Worm (Caenorhabditis elegans) whole organism, young adult: ENCODE results near the gene malt-1.
A peak's percentile ranks its signal among the peaks of the same experiment; 100 is the strongest.

Source experiments
- B0261.1 ChIP-seq: sonication (generic microtip); optimal IDR thresholded peaks from 2 replicates; lab custom pipeline; 2016; ENCODE audit warnings: mild to moderate bottlenecking, missing genetic modification characterization, moderate library complexity, missing compliant biosample characterization
- F23B12.7 ChIP-seq: sonication (generic microtip); optimal IDR thresholded peaks from 2 replicates; lab custom pipeline; 2017; ENCODE audit warnings: missing genetic modification characterization, mild to moderate bottlenecking, missing compliant biosample characterization, antibody characterized with exemption, moderate library complexity; ENCODE audit not compliant: insufficient read depth
- F49E8.2 ChIP-seq: sonication (generic microtip); optimal IDR thresholded peaks from 3 replicates; lab custom pipeline; 2017; ENCODE audit warnings: missing genetic modification characterization, mild to moderate bottlenecking, missing compliant biosample characterization, antibody characterized with exemption, moderate library complexity; ENCODE audit not compliant: insufficient read depth
- K12H6.12 ChIP-seq: fragments of 200-800 bp; sonication (Bioruptor generic); optimal IDR thresholded peaks from 2 replicates; lab custom pipeline; 2018; ENCODE audit warnings: mild to moderate bottlenecking, missing genetic modification characterization, missing compliant biosample characterization
- Y53G8AR.9 ChIP-seq: fragments of 200-800 bp; sonication (Bioruptor generic); conservative IDR thresholded peaks from 2 replicates; pipeline ENCODE4 v1.3.6; 2022; ENCODE audit warnings: missing genetic modification reagents, missing genetic modification characterization, missing compliant biosample characterization
- ama-1 ChIP-seq, 3 experiments: fragments of 150-350 bp in 1 of 3; sonication (generic microtip) in 2 of 3; optimal IDR thresholded peaks; 2 replicates each; lab custom pipeline; 2014 to 2018; ENCODE audit warnings: missing biosample characterization in 2 of 3, missing genetic modification characterization in 2 of 3, missing genetic modification reagents in 2 of 3
- aptf-3 ChIP-seq: fragments of 200-800 bp; sonication (Bioruptor generic); IDR thresholded peaks from 2 replicates; pipeline ENCODE4 v1.3.6; 2022; ENCODE audit warnings: missing genetic modification characterization, missing compliant biosample characterization
- atf-7 ChIP-seq: sonication (generic microtip); optimal IDR thresholded peaks from 2 replicates; lab custom pipeline; 2017; ENCODE audit warnings: mild to moderate bottlenecking, missing genetic modification characterization, missing compliant biosample characterization
- attf-3 ChIP-seq: fragments of 200-800 bp; sonication (Bioruptor generic); conservative IDR thresholded peaks from 2 replicates; pipeline ENCODE4 v1.3.6; 2022; ENCODE audit warnings: missing genetic modification reagents, missing genetic modification characterization, missing compliant biosample characterization
- bed-1 ChIP-seq: fragments of 200-800 bp; sonication (Bioruptor generic); IDR thresholded peaks from 2 replicates; pipeline ENCODE4 v1.3.6; 2022; ENCODE audit warnings: missing genetic modification reagents, missing genetic modification characterization, missing compliant biosample characterization
- ceh-27 ChIP-seq: fragments of 200-800 bp; sonication (Bioruptor generic); optimal IDR thresholded peaks from 2 replicates; lab custom pipeline; 2018; ENCODE audit warnings: mild to moderate bottlenecking, missing genetic modification characterization, moderate library complexity, missing compliant biosample characterization
- ceh-40 ChIP-seq: fragments of 200-800 bp; sonication (Bioruptor generic); IDR thresholded peaks from 2 replicates; pipeline ENCODE4 v1.3.6; 2022; ENCODE audit warnings: missing genetic modification characterization, missing compliant biosample characterization
- ceh-79 ChIP-seq: sonication (generic microtip); optimal IDR thresholded peaks from 2 replicates; lab custom pipeline; 2017; ENCODE audit warnings: mild to moderate bottlenecking, missing genetic modification characterization, missing compliant biosample characterization
- ceh-91 ChIP-seq: fragments of 200-800 bp; sonication (Bioruptor generic); IDR thresholded peaks from 2 replicates; pipeline ENCODE4 v1.3.6; 2022; ENCODE audit warnings: missing genetic modification reagents, missing genetic modification characterization, missing compliant biosample characterization
- chd-7 ChIP-seq: sonication (generic microtip); optimal IDR thresholded peaks from 2 replicates; lab custom pipeline; 2016; ENCODE audit warnings: mild to moderate bottlenecking, missing genetic modification characterization, moderate library complexity, missing compliant biosample characterization
- dpl-1 ChIP-seq: fragments of 150-350 bp; optimal IDR thresholded peaks from 2 replicates; lab custom pipeline; 2014; ENCODE audit warnings: missing biosample characterization, missing genetic modification reagents, missing genetic modification characterization
- efl-1 ChIP-seq: fragments of 150-350 bp; optimal IDR thresholded peaks from 2 replicates; lab custom pipeline; 2014; ENCODE audit warnings: missing biosample characterization, missing genetic modification reagents, missing genetic modification characterization
- ets-4 ChIP-seq: fragments of 200-800 bp; sonication (Bioruptor generic); optimal IDR thresholded peaks from 2 replicates; lab custom pipeline; 2018; ENCODE audit warnings: mild to moderate bottlenecking, missing genetic modification characterization, missing compliant biosample characterization
- fkh-3 ChIP-seq: sonication (generic microtip); optimal IDR thresholded peaks from 2 replicates; lab custom pipeline; 2016; ENCODE audit warnings: mild to moderate bottlenecking, missing genetic modification characterization, missing compliant biosample characterization
- hmg-1.2 ChIP-seq: fragments of 200-800 bp; sonication (Bioruptor generic); IDR thresholded peaks from 2 replicates; pipeline ENCODE4 v1.3.6; 2022; ENCODE audit warnings: missing genetic modification reagents, missing genetic modification characterization, missing compliant biosample characterization
- hrde-1 ChIP-seq: sonication (generic microtip); optimal IDR thresholded peaks from 2 replicates; lab custom pipeline; 2016; ENCODE audit warnings: missing genetic modification characterization, mild to moderate bottlenecking, missing compliant biosample characterization, moderate library complexity, missing genotype, missing genetic modification reagents, borderline replicate concordance
- lag-1 ChIP-seq: fragments of 200-800 bp; sonication (Bioruptor generic); IDR thresholded peaks from 2 replicates; pipeline ENCODE4 v1.3.6; 2022; ENCODE audit warnings: missing genetic modification reagents, missing genetic modification characterization, missing compliant biosample characterization
- let-526 ChIP-seq: fragments of 200-800 bp; sonication (Bioruptor generic); IDR thresholded peaks from 2 replicates; pipeline ENCODE4 v1.3.6; 2022; ENCODE audit warnings: missing genetic modification reagents, missing genetic modification characterization, missing compliant biosample characterization
- lin-26 ChIP-seq: fragments of 200-800 bp; sonication (Bioruptor generic); IDR thresholded peaks from 2 replicates; pipeline ENCODE4 v1.3.6; 2022; ENCODE audit warnings: missing genetic modification reagents, missing genetic modification characterization, missing compliant biosample characterization
- lin-35 ChIP-seq, 3 experiments: fragments of 150-350 bp in 2 of 3; sonication (generic microtip) in 1 of 3; optimal IDR thresholded peaks; 2 replicates each; lab custom pipeline; 2014 to 2018; ENCODE audit warnings: missing biosample characterization in 3 of 3, missing genetic modification characterization in 3 of 3, missing genetic modification reagents in 3 of 3
- lin-54 ChIP-seq: fragments of 200-800 bp; sonication (Bioruptor generic); optimal IDR thresholded peaks from 2 replicates; lab custom pipeline; 2018; ENCODE audit warnings: mild to moderate bottlenecking, missing genetic modification characterization, missing compliant biosample characterization
- lsy-27 ChIP-seq: sonication (generic microtip); optimal IDR thresholded peaks from 2 replicates; lab custom pipeline; 2017; ENCODE audit warnings: missing genetic modification characterization, mild to moderate bottlenecking, missing compliant biosample characterization, antibody characterized with exemption, missing genotype, borderline replicate concordance; ENCODE audit not compliant: insufficient read depth
- madf-6 ChIP-seq: fragments of 200-800 bp; sonication (Bioruptor generic); IDR thresholded peaks from 2 replicates; pipeline ENCODE4 v1.3.6; 2022; ENCODE audit warnings: missing genetic modification reagents, missing genetic modification characterization, missing compliant biosample characterization
- mcd-1 ChIP-seq: fragments of 200-800 bp; sonication (Bioruptor generic); IDR thresholded peaks from 2 replicates; pipeline ENCODE4 v1.3.6; 2022; ENCODE audit warnings: missing genetic modification reagents, missing genetic modification characterization, missing compliant biosample characterization
- mxl-1 ChIP-seq: sonication (generic microtip); optimal IDR thresholded peaks from 2 replicates; lab custom pipeline; 2016; ENCODE audit warnings: missing genetic modification characterization, missing compliant biosample characterization
- nfya-2 ChIP-seq: fragments of 200-800 bp; sonication (Bioruptor generic); IDR thresholded peaks from 2 replicates; pipeline ENCODE4 v1.3.6; 2022; ENCODE audit warnings: missing genetic modification reagents, missing genetic modification characterization, missing compliant biosample characterization
- nfyb-1 ChIP-seq: fragments of 200-800 bp; sonication (Bioruptor generic); IDR thresholded peaks from 2 replicates; pipeline ENCODE4 v1.3.6; 2022; ENCODE audit warnings: missing genetic modification reagents, missing genetic modification characterization, missing compliant biosample characterization
- nhr-80 ChIP-seq: sonication (generic microtip); optimal IDR thresholded peaks from 2 replicates; lab custom pipeline; 2016; ENCODE audit warnings: missing genetic modification characterization, missing compliant biosample characterization
- nhr-90 ChIP-seq: sonication (generic microtip); optimal IDR thresholded peaks from 2 replicates; lab custom pipeline; 2016; ENCODE audit warnings: missing genotype, mild to moderate bottlenecking, missing genetic modification characterization, missing compliant biosample characterization
- sea-2 ChIP-seq: fragments of 200-800 bp; sonication (Bioruptor generic); IDR thresholded peaks from 2 replicates; pipeline ENCODE4 v1.3.6; 2022; ENCODE audit warnings: missing genetic modification characterization, missing compliant biosample characterization
- snpc-1.1 ChIP-seq: sonication (generic microtip); optimal IDR thresholded peaks from 2 replicates; lab custom pipeline; 2017; ENCODE audit warnings: missing genetic modification characterization, mild to moderate bottlenecking, missing compliant biosample characterization, antibody characterized with exemption, moderate library complexity, missing genotype, missing genetic modification reagents; ENCODE audit not compliant: insufficient read depth
- snpc-4 ChIP-seq, 5 experiments: fragments of 150-350 bp in 1 of 5; sonication (generic microtip) in 4 of 5; optimal IDR thresholded peaks; 2 replicates each; lab custom pipeline; 2014 to 2018; ENCODE audit warnings: missing genetic modification characterization in 5 of 5, missing biosample characterization in 3 of 5, antibody characterized with exemption in 2 of 5, mild to moderate bottlenecking in 2 of 5, missing compliant biosample characterization in 2 of 5, missing genotype in 2 of 5, moderate library complexity in 2 of 5, missing genetic modification reagents in 1 of 5
- somi-1 ChIP-seq: fragments of 200-800 bp; sonication (Bioruptor generic); optimal IDR thresholded peaks from 2 replicates; lab custom pipeline; 2018; ENCODE audit warnings: mild to moderate bottlenecking, missing genetic modification characterization, missing compliant biosample characterization
- tbx-9 ChIP-seq: sonication (generic microtip); optimal IDR thresholded peaks from 2 replicates; lab custom pipeline; 2016; ENCODE audit warnings: borderline replicate concordance, missing genetic modification characterization, inconsistent platforms, missing compliant biosample characterization
- zim-3 ChIP-seq: sonication (generic microtip); optimal IDR thresholded peaks from 2 replicates; lab custom pipeline; 2017; ENCODE audit warnings: mild to moderate bottlenecking, missing genetic modification characterization, moderate library complexity, missing compliant biosample characterization
- ztf-26 ChIP-seq: sonication (generic microtip); optimal IDR thresholded peaks from 2 replicates; lab custom pipeline; 2017; ENCODE audit warnings: missing genetic modification characterization, missing compliant biosample characterization

The malt-1 gene

ce11 chrII:6974011-6974410 lies 22.9 kb upstream of the malt-1 start:
- TF ChIP-seq attf-3 (GFP tag; lab: Robert Waterston, UW) (peak; percentile 55; the same call in 1 of the 2 replicates), mcd-1 (GFP tag; lab: Robert Waterston, UW) (peak; percentile 14; the same call in 1 of the 2 replicates), lin-35 (GFP tag; optimal IDR thresholded peaks at IDR 0.05; lab: Kevin White, UChicago) (peak in 2 of 3 experiments; percentile 6 to 72), somi-1 (GFP tag; lab: Kevin White, UChicago) (no peak), hmg-1.2 (GFP tag; lab: Robert Waterston, UW) (peak; percentile 31; the same call in 1 of the 2 replicates), lin-54 (GFP tag; lab: Kevin White, UChicago) (peak; percentile 68), efl-1 (GFP tag; lab: Kevin White, UChicago) (peak; percentile 54), dpl-1 (peak; percentile 48), ceh-91 (GFP tag; lab: Robert Waterston, UW) (no peak), atf-7 (no peak), snpc-4 (GFP tag; optimal IDR thresholded peaks at IDR 0.05; lab: Kevin White, UChicago) (no peak), snpc-4 (tag; optimal IDR thresholded peaks at IDR 0.05; lab: Kevin White, UChicago) (peak in 1 of 4 experiments; percentile 11)

DNA sequence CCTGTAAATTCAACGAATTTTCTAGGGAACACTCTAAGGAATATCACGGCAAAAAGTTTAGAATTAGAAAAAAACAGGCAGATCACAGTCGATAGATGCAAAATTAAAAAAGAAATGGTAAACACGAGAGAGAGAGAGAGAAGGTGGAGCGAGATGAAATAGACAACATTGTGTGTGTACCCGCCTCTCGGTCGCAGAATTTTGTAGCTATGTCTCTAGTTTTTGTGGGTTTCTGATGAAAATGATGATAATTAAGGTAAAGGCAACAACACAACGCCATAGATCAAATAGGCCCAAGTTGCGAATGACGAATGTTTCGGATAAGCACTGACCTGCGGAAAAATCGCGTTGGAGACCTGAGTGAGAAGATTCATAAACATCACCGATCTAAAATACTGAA lies 22.4 kb upstream of the malt-1 start, which contains the start of gene sod-1:
Gene sod-1 (minus strand): TSS at position 387 of the 400 bp plus-strand sequence.
- TF ChIP-seq ets-4 (GFP tag; lab: Kevin White, UChicago) = no peak
- no peak for TF ChIP-seq Y53G8AR.9 (GFP tag; lab: Robert Waterston, UW)
- TF ChIP-seq snpc-4 (GFP tag; optimal IDR thresholded peaks at IDR 0.05; lab: Kevin White, UChicago) = no peak
- no peak for TF ChIP-seq snpc-4 (tag; optimal IDR thresholded peaks at IDR 0.05; lab: Kevin White, UChicago)
- no peak for TF ChIP-seq ceh-79 (tag; lab: Kevin White, UChicago)
- TF ChIP-seq chd-7 (tag; lab: Kevin White, UChicago) = no peak
- TF ChIP-seq tbx-9 (tag; lab: Kevin White, UChicago) = no peak
- TF ChIP-seq ceh-27 (GFP tag; lab: Kevin White, UChicago) = peak; percentile 11
- no peak for TF ChIP-seq mxl-1 (tag; lab: Kevin White, UChicago)
- no peak for TF ChIP-seq B0261.1
- 0 out of 2 replicates have a peak, but pooled peaks have one; percentile 25 for TF ChIP-seq madf-6 (GFP tag; lab: Robert Waterston, UW)
- TF ChIP-seq sea-2 (GFP tag; lab: Robert Waterston, UW) = no peak
- TF ChIP-seq nhr-80 (tag; lab: Kevin White, UChicago) = peak; percentile 21
- TF ChIP-seq lag-1 (GFP tag; lab: Robert Waterston, UW) = no peak
- 0 out of 2 replicates have a peak, but pooled peaks have one; percentile 7 for TF ChIP-seq nfyb-1 (GFP tag; lab: Robert Waterston, UW)
- no peak for TF ChIP-seq F23B12.7 (tag; lab: Kevin White, UChicago)
- TF ChIP-seq atf-7 = no peak
- TF ChIP-seq zim-3 = no peak
- TF ChIP-seq, all 124 proteins: peak for 4

DNA sequence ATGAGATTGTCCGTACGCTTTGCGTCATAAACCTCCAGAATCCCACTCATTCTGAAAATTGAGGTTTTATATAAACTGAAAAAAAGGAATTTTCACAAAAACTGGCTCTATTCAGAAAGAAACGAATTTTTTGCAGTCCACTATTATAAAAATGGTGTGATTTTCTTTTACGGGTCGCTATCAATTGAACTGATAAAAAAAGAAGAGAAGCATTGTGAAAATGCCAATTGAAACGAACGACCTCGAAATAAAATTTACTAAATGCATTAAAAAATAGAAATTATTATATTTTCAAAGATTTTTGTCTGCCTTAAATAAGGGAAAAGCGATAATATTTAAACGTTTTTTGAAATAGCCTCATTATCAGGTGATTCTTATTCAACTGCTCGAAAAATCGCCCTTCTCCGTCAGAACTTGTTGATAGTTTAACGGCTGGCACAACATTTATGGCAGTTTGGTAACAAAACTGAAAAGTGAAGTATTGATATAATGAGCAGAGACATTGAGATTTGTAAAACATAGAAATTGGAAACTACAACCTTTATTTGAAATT lies 21.2 kb upstream of the malt-1 start, which contains the start of gene art-1:
Gene art-1 (minus strand): TSS at position 51 of the 553 bp plus-strand sequence.
- TF ChIP-seq hrde-1 (tag; lab: Kevin White, UChicago) (no peak), aptf-3 (GFP tag; lab: Robert Waterston, UW) (no peak), ztf-26 (tag; lab: Kevin White, UChicago) (no peak), F49E8.2 (peak; percentile 35), ama-1 (optimal IDR thresholded peaks at IDR 0.05; lab: Kevin White, UChicago) (no peak), ama-1 (GFP tag; optimal IDR thresholded peaks at IDR 0.05; lab: Kevin White, UChicago) (peak in 1 of 2 experiments; percentile 67), lag-1 (GFP tag; lab: Robert Waterston, UW) (no peak), tbx-9 (tag; lab: Kevin White, UChicago) (no peak), nfya-2 (GFP tag; lab: Robert Waterston, UW) (no peak), bed-1 (GFP tag; lab: Robert Waterston, UW) (no peak), nhr-80 (tag; lab: Kevin White, UChicago) (peak; percentile 31), lin-26 (GFP tag; lab: Robert Waterston, UW) (0 out of 2 replicates have a peak, but pooled peaks have one; percentile 11), K12H6.12 (tag; lab: Kevin White, UChicago) (no peak), ceh-40 (GFP tag; lab: Robert Waterston, UW) (no peak), let-526 (GFP tag; lab: Robert Waterston, UW) (no peak), snpc-4 (GFP tag; optimal IDR thresholded peaks at IDR 0.05; lab: Kevin White, UChicago) (no peak), snpc-4 (tag; optimal IDR thresholded peaks at IDR 0.05; lab: Kevin White, UChicago) (peak in 1 of 4 experiments; percentile 35), snpc-1.1 (tag; lab: Kevin White, UChicago) (no peak), nfyb-1 (GFP tag; lab: Robert Waterston, UW) (peak; percentile 51; the same call in 1 of the 2 replicates), fkh-3 (no peak), lsy-27 (no peak), nhr-90 (tag; lab: Kevin White, UChicago) (no peak), mcd-1 (GFP tag; lab: Robert Waterston, UW) (no peak)
